Fruit fly (Drosophila melanogaster): Measurements from ENCODE around the gene obst-H.

obst-H gene

DNA sequence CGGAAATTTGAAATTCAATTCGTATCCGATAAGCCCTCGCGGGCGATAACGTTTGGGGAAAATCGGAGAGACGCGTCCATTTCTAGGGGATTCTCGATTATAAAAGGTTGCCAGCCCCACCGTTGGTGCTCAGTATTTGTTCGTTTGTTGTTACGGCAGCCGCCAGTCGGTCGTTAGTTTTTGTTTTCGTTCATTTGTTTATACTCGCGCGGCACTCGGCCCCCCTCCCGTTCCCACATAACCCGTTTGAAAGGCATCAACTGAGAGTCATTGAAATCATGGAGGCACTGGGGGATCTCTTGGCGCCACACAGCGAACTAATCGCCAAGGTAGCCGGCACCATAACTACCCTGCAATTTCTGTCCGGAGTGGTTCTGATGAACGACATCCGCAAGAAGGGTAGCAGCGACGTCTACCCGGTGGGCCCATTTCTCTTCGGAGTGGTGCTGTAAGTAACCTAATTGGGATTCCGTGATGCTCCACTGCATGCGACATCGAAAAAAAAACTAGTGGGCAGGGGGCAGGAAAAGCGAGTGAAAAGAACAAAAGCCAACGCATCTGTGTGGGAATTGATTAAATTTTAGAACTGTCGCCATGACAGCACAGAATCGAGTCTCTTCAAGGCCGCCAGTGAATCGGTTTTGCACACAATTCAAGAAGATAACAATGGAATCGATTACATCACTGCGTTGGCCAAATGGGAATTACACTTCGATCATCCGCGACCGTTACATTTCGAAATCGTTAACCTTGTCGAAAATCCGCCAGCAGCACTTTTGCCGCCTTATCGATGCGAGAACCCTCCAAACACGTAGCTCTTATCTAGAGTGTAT is 28.0 kb downstream of the obst-H start, which contains the start of gene CG7272 (continued):
- TF ChIP-seq Meics (GFP tag; optimal IDR thresholded peaks at IDR 0.05) (peak; percentile 26), cg (GFP tag; optimal IDR thresholded peaks at IDR 0.05) (no peak), CG11398 (GFP tag; optimal IDR thresholded peaks at IDR 0.05) (no peak), Pdp1 (GFP tag; optimal IDR thresholded peaks at IDR 0.05) (peak in 1 of 2 experiments; percentile 78), CG12236 (GFP tag; optimal IDR thresholded peaks at IDR 0.05) (no peak), Drgx (GFP tag; IDR thresholded peaks at IDR 0.05) (peak; percentile 15; the same call in 1 of the 2 replicates), exex (tag; optimal IDR thresholded peaks at IDR 0.05) (no peak), Abd-B (GFP tag; optimal IDR thresholded peaks at IDR 0.05) (no peak), Opbp (GFP tag; IDR thresholded peaks at IDR 0.05; ENCODE audit: partially characterized antibody) (no peak), CG32772 (GFP tag; IDR thresholded peaks at IDR 0.05) (no peak), D (optimal IDR thresholded peaks at IDR 0.05) (no peak), D (GFP tag; optimal IDR thresholded peaks at IDR 0.05) (no peak), zfh2 (GFP tag; optimal IDR thresholded peaks at IDR 0.05) (peak; percentile 20), nerfin-2 (GFP tag; IDR thresholded peaks at IDR 0.05; ENCODE audit: partially characterized antibody) (no peak), dpn (GFP tag; optimal IDR thresholded peaks at IDR 0.05) (no peak), Eip74EF (GFP tag; optimal IDR thresholded peaks at IDR 0.05) (no peak), CG4854 (GFP tag; optimal IDR thresholded peaks at IDR 0.05) (no peak), CG32767 (GFP tag; IDR thresholded peaks at IDR 0.05) (no peak), pros (GFP tag; optimal IDR thresholded peaks at IDR 0.05) (peak; percentile 23), CG2202 (tag; optimal IDR thresholded peaks at IDR 0.05) (no peak), CG7271 (tag; optimal IDR thresholded peaks at IDR 0.05) (no peak), bowl (GFP tag; IDR thresholded peaks at IDR 0.05) (no peak), CG13894 (tag; optimal IDR thresholded peaks at IDR 0.05) (peak; percentile 48), bab2 (GFP tag; optimal IDR thresholded peaks at IDR 0.05) (peak; percentile 8), pzg (GFP tag; optimal IDR thresholded peaks at IDR 0.05) (peak; percentile 83), CG11085 (GFP tag; IDR thresholded peaks at IDR 0.05) (no peak), CG18599 (GFP tag; optimal IDR thresholded peaks at IDR 0.05) (no peak), HLH4C (GFP tag; IDR thresholded peaks at IDR 0.05; ENCODE audit: partially characterized antibody) (peak; percentile 50; the same call in 2 of the 3 replicates), MBD-R2 (GFP tag; IDR thresholded peaks at IDR 0.05) (peak; percentile 43), org-1 (GFP tag; optimal IDR thresholded peaks at IDR 0.05) (no peak), mld (GFP tag; IDR thresholded peaks at IDR 0.05; ENCODE audit: partially characterized antibody) (0 out of 3 replicates have a peak, but pooled peaks have one; percentile 17), Adf1 (GFP tag; IDR thresholded peaks at IDR 0.05) (peak; percentile 37; the same call in 1 of the 2 replicates), ken (GFP tag; IDR thresholded peaks at IDR 0.05) (no peak), jing (GFP tag; optimal IDR thresholded peaks at IDR 0.05) (no peak), dan (GFP tag; IDR thresholded peaks at IDR 0.05) (no peak), lab (GFP tag; optimal IDR thresholded peaks at IDR 0.05) (peak; percentile 44), ttk (GFP tag; IDR thresholded peaks at IDR 0.05) (no peak), so (GFP tag; IDR thresholded peaks at IDR 0.05) (0 out of 3 replicates have a peak, but pooled peaks have one; percentile 14), ftz-f1 (GFP tag; optimal IDR thresholded peaks at IDR 0.05) (peak; percentile 84), chinmo (GFP tag; IDR thresholded peaks at IDR 0.05; ENCODE audit: partially characterized antibody) (peak; percentile 28; the same call in 1 of the 4 replicates), YL-1 (GFP tag; optimal IDR thresholded peaks at IDR 0.05) (no peak), CG7987 (GFP tag; optimal IDR thresholded peaks at IDR 0.05) (peak; percentile 26), wdn (GFP tag; IDR thresholded peaks at IDR 0.05) (no peak), CG1603 (tag; optimal IDR thresholded peaks at IDR 0.05) (peak; percentile 39), Six4 (GFP tag; optimal IDR thresholded peaks at IDR 0.05) (no peak), jumu (GFP tag; optimal IDR thresholded peaks at IDR 0.05) (no peak), Sin3A (optimal IDR thresholded peaks at IDR 0.05) (no peak), abd-A (tag; optimal IDR thresholded peaks at IDR 0.05) (peak; percentile 55), HmgD (GFP tag; optimal IDR thresholded peaks at IDR 0.05) (no peak)

Data from whole organism, embryonic.